Fruit fly (Drosophila melanogaster): ENCODE measurements around the gene RpL32.

- TF ChIP-seq ttk (optimal IDR thresholded peaks at IDR 0.05) (no peak), Sin3A (optimal IDR thresholded peaks at IDR 0.05) (no peak), Myc (optimal IDR thresholded peaks at IDR 0.05) (no peak), h (optimal IDR thresholded peaks at IDR 0.05) (no peak), psq (optimal IDR thresholded peaks at IDR 0.05) (no peak), insv (optimal IDR thresholded peaks at IDR 0.05) (no peak)
These were observed 46.7 kb upstream of the RpL32 start for dm6 chr3R:30092700-30093044.

Measured in Kc167 (cell line).